Fruit fly (Drosophila melanogaster): ENCODE data around the gene CG14667.

DNA sequence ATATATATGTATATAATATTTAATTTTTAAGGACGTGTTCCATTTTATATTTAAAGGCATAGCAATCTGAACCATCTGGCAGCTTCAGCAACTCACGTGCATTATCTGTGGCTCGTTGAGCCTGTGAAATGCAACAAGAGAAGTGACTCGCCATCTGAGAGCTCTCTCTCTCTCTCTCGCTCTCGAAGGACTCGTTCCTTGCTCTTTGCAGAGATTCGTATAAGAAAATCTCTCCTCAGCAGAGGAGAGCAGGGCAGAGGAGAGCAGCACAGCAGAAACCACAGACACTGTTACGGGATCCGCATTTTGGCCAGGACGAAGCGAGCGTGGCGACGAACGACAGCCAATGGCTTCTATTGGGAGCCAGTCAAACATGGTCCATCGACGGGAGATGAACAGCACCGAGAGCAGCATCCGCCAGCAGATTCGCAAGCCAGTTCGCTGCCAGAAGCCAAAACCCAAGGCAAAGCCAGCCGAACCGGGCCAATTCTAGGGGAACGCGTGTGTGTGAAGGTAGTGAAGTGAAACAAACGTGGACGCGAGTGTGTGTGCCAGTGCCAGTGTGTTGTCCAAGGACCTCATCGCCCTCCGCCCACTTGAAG lies 39.4 kb downstream of the CG14667 start, which contains the start of gene CG14669:
- TF ChIP-seq CG8478 (optimal IDR thresholded peaks at IDR 0.05), result no peak
- no peak for TF ChIP-seq CTCF (optimal IDR thresholded peaks at IDR 0.05)

Measured in S2 (cell line).